Worm (Caenorhabditis elegans): ENCODE data around the gene cls-2.

ce11 chrIII:9083118-9083517 is 28.3 kb downstream of the cls-2 start:
- TF ChIP-seq nhr-19 (GFP tag; conservative IDR thresholded peaks at IDR 0.05) (no peak), fkh-4 (tag; optimal IDR thresholded peaks at IDR 0.05; ENCODE audit: borderline replicate concordance) (no peak), mdl-1 (tag; optimal IDR thresholded peaks at IDR 0.05) (no peak), nhr-12 (tag; optimal IDR thresholded peaks at IDR 0.05) (no peak), C34B4.2 (tag; optimal IDR thresholded peaks at IDR 0.05) (no peak), snpc-4 (tag; optimal IDR thresholded peaks at IDR 0.05) (no peak), nhr-76 (tag; optimal IDR thresholded peaks at IDR 0.05) (no peak), nhr-47 (tag; optimal IDR thresholded peaks at IDR 0.05) (no peak), sox-4 (tag; optimal IDR thresholded peaks at IDR 0.05) (no peak), lin-13 (GFP tag; optimal IDR thresholded peaks at IDR 0.05) (no peak), efl-3 (GFP tag; optimal IDR thresholded peaks at IDR 0.05) (no peak), lin-15B (tag; optimal IDR thresholded peaks at IDR 0.05) (no peak), skn-1 (tag; optimal IDR thresholded peaks at IDR 0.05) (no peak), lin-39 (tag; optimal IDR thresholded peaks at IDR 0.05) (no peak)

Data from whole organism, L1 larva.